Fruit fly (Drosophila melanogaster) whole organism, prepupa: Measurements from ENCODE around the gene CG6678.

Experiments
- CG10631 ChIP-seq: fragments of 200-800 bp; sonication (Bioruptor generic); optimal IDR thresholded peaks from 2 replicates; lab custom pipeline; 2016; ENCODE audit warnings: missing biosample characterization, missing genetic modification characterization
- CG10669 ChIP-seq: fragments of 200-800 bp; sonication (Bioruptor generic); optimal IDR thresholded peaks from 3 replicates; lab custom pipeline; 2018; ENCODE audit warnings: missing biosample characterization, mild to moderate bottlenecking, missing genetic modification characterization, moderate library complexity
- CG11762 ChIP-seq: fragments of 200-800 bp; sonication (Bioruptor generic); optimal IDR thresholded peaks from 3 replicates; lab custom pipeline; 2016; ENCODE audit warnings: missing biosample characterization, missing genetic modification characterization; ENCODE audit not compliant: insufficient read depth
- CG11902 ChIP-seq: fragments of 200-800 bp; sonication (Bioruptor generic); optimal IDR thresholded peaks from 3 replicates; lab custom pipeline; 2016; ENCODE audit warnings: missing biosample characterization, missing genetic modification characterization
- CG15336 ChIP-seq: fragments of 200-800 bp; sonication (Bioruptor generic); IDR thresholded peaks from 2 replicates; pipeline ENCODE4 v1.3.6; 2022; ENCODE audit warnings: missing biosample characterization, missing genetic modification characterization
- CG1621 ChIP-seq: fragments of 200-800 bp; sonication (Bioruptor generic); optimal IDR thresholded peaks from 3 replicates; lab custom pipeline; 2018; ENCODE audit warnings: missing biosample characterization, mild to moderate bottlenecking, missing genetic modification characterization
- CG16779 ChIP-seq: fragments of 200-800 bp; sonication (Bioruptor generic); optimal IDR thresholded peaks from 3 replicates; lab custom pipeline; 2017; ENCODE audit warnings: missing biosample characterization, mild to moderate bottlenecking, missing genetic modification characterization
- CG3032 ChIP-seq: fragments of 200-800 bp; optimal IDR thresholded peaks from 2 replicates; lab custom pipeline; 2019; ENCODE audit warnings: missing biosample characterization, mild to moderate bottlenecking, missing genetic modification characterization, moderate library complexity
- CG31627 ChIP-seq: fragments of 200-800 bp; sonication (Bioruptor generic); optimal IDR thresholded peaks from 3 replicates; lab custom pipeline; 2016; ENCODE audit warnings: missing biosample characterization, missing genetic modification characterization
- CG32006 ChIP-seq: fragments of 200-800 bp; sonication (Bioruptor generic); optimal IDR thresholded peaks from 3 replicates; lab custom pipeline; 2017; ENCODE audit warnings: missing biosample characterization, mild to moderate bottlenecking, missing genetic modification characterization
- CG34406 ChIP-seq: fragments of 200-800 bp; sonication (Bioruptor generic); optimal IDR thresholded peaks from 3 replicates; lab custom pipeline; 2016; ENCODE audit warnings: missing biosample characterization, missing genetic modification characterization
- CG3919 ChIP-seq: fragments of 200-800 bp; sonication (Bioruptor generic); optimal IDR thresholded peaks from 3 replicates; lab custom pipeline; 2016; ENCODE audit warnings: missing biosample characterization, missing genetic modification characterization
- CG4318 ChIP-seq: fragments of 200-800 bp; sonication (Bioruptor generic); optimal IDR thresholded peaks from 3 replicates; lab custom pipeline; 2017; ENCODE audit warnings: missing biosample characterization, mild to moderate bottlenecking, missing genetic modification characterization
- CG6163 ChIP-seq: fragments of 200-800 bp; sonication (Bioruptor generic); IDR thresholded peaks from 3 replicates; pipeline ENCODE4 v1.3.6; 2022; ENCODE audit warnings: missing biosample characterization, missing genetic modification characterization
- CG6792 ChIP-seq: fragments of 200-800 bp; sonication (Bioruptor generic); optimal IDR thresholded peaks from 3 replicates; lab custom pipeline; 2016; ENCODE audit warnings: missing biosample characterization, missing genetic modification characterization
- CG6808 ChIP-seq: fragments of 200-800 bp; sonication (Bioruptor generic); optimal IDR thresholded peaks from 3 replicates; lab custom pipeline; 2017; ENCODE audit warnings: missing biosample characterization, missing genetic modification characterization, mild to moderate bottlenecking, moderate library complexity, missing genetic modification reagents
- CG6854 ChIP-seq: fragments of 200-800 bp; sonication (Bioruptor generic); optimal IDR thresholded peaks from 2 replicates; lab custom pipeline; 2017; ENCODE audit warnings: missing biosample characterization, mild to moderate bottlenecking, missing genetic modification characterization
- CG7368 ChIP-seq: fragments of 200-800 bp; sonication (Bioruptor generic); optimal IDR thresholded peaks from 3 replicates; lab custom pipeline; 2016; ENCODE audit warnings: missing biosample characterization, missing genetic modification characterization
- CG8119 ChIP-seq: fragments of 200-800 bp; sonication (Bioruptor generic); IDR thresholded peaks from 3 replicates; pipeline ENCODE4 v1.3.6; 2022; ENCODE audit warnings: missing biosample characterization, missing genetic modification characterization
- CG8319 ChIP-seq: fragments of 200-800 bp; sonication (Bioruptor generic); optimal IDR thresholded peaks from 3 replicates; lab custom pipeline; 2016; ENCODE audit warnings: missing biosample characterization, missing genetic modification characterization
- CG8632 ChIP-seq: fragments of 200-800 bp; sonication (Bioruptor generic); optimal IDR thresholded peaks from 3 replicates; lab custom pipeline; 2016; ENCODE audit warnings: missing biosample characterization, missing genetic modification characterization
- CG9139 ChIP-seq: fragments of 200-800 bp; sonication (Bioruptor generic); optimal IDR thresholded peaks from 3 replicates; lab custom pipeline; 2017; ENCODE audit warnings: missing biosample characterization, mild to moderate bottlenecking, missing genetic modification characterization
- Eip75B ChIP-seq: fragments of 200-800 bp; sonication (Bioruptor generic); optimal IDR thresholded peaks from 3 replicates; lab custom pipeline; 2016; ENCODE audit warnings: missing biosample characterization, missing genetic modification characterization
- Eip78C ChIP-seq: fragments of 200-800 bp; sonication (Bioruptor generic); peaks from one replicate; lab custom pipeline; 2016; ENCODE audit warnings: missing biosample characterization, missing genetic modification characterization
- Ets21C ChIP-seq: fragments of 200-800 bp; sonication (Bioruptor generic); optimal IDR thresholded peaks from 3 replicates; lab custom pipeline; 2016; ENCODE audit warnings: missing biosample characterization, missing genetic modification characterization
- Hr38 ChIP-seq: sonication (Bioruptor generic); optimal IDR thresholded peaks from 2 replicates; lab custom pipeline; 2016; ENCODE audit warnings: missing biosample characterization, missing genetic modification characterization
- Hr4 ChIP-seq: fragments of 200-800 bp; sonication (Bioruptor generic); optimal IDR thresholded peaks from 3 replicates; lab custom pipeline; 2016; ENCODE audit warnings: missing biosample characterization, missing genetic modification characterization
- Lpt ChIP-seq: fragments of 200-800 bp; sonication (Bioruptor generic); optimal IDR thresholded peaks from 3 replicates; lab custom pipeline; 2016; ENCODE audit warnings: missing biosample characterization, missing genetic modification characterization
- Met ChIP-seq: fragments of 200-800 bp; sonication (Bioruptor generic); optimal IDR thresholded peaks from 3 replicates; lab custom pipeline; 2016; ENCODE audit warnings: missing biosample characterization, missing genetic modification characterization
- OdsH ChIP-seq: fragments of 200-800 bp; sonication (Bioruptor generic); optimal IDR thresholded peaks from 3 replicates; lab custom pipeline; 2016; ENCODE audit warnings: missing biosample characterization, missing genetic modification characterization
- Smox ChIP-seq: fragments of 200-800 bp; sonication (Bioruptor generic); optimal IDR thresholded peaks from 3 replicates; lab custom pipeline; 2016; ENCODE audit warnings: missing biosample characterization, missing genetic modification characterization
- Sox102F ChIP-seq: fragments of 200-800 bp; sonication (Bioruptor generic); optimal IDR thresholded peaks from 2 replicates; lab custom pipeline; 2016; ENCODE audit warnings: missing biosample characterization, mild to moderate bottlenecking, missing genetic modification characterization
- Sox14 ChIP-seq: fragments of 200-800 bp; sonication (Bioruptor generic); optimal IDR thresholded peaks from 3 replicates; lab custom pipeline; 2016; ENCODE audit warnings: missing biosample characterization, missing genetic modification characterization
- Sox15 ChIP-seq: fragments of 200-800 bp; sonication (Bioruptor generic); optimal IDR thresholded peaks from 3 replicates; lab custom pipeline; 2016; ENCODE audit warnings: missing biosample characterization, missing genetic modification characterization
- achi ChIP-seq: fragments of 200-800 bp; sonication (Bioruptor generic); optimal IDR thresholded peaks from 3 replicates; lab custom pipeline; 2016; ENCODE audit warnings: missing biosample characterization, missing genetic modification characterization
- acj6 ChIP-seq: fragments of 200-800 bp; sonication (Bioruptor generic); optimal IDR thresholded peaks from 3 replicates; lab custom pipeline; 2016; ENCODE audit warnings: missing biosample characterization, missing genetic modification characterization
- cyc ChIP-seq: fragments of 200-800 bp; sonication (Bioruptor generic); optimal IDR thresholded peaks from 3 replicates; lab custom pipeline; 2016; ENCODE audit warnings: missing biosample characterization, missing genetic modification characterization
- dac ChIP-seq: fragments of 200-800 bp; sonication (Bioruptor generic); optimal IDR thresholded peaks from 2 replicates; lab custom pipeline; 2017; ENCODE audit warnings: missing biosample characterization, mild to moderate bottlenecking, missing genetic modification characterization
- dsx ChIP-seq: fragments of 200-800 bp; optimal IDR thresholded peaks from 3 replicates; lab custom pipeline; 2019; ENCODE audit warnings: missing biosample characterization, mild to moderate bottlenecking, missing genetic modification characterization, moderate library complexity; ENCODE audit not compliant: poor library complexity, severe bottlenecking
- eg ChIP-seq: fragments of 200-800 bp; sonication (Bioruptor generic); IDR thresholded peaks from 3 replicates; pipeline ENCODE4 v1.3.6; 2022; ENCODE audit warnings: missing biosample characterization, missing genetic modification characterization
- esn ChIP-seq: fragments of 200-800 bp; sonication (Bioruptor generic); optimal IDR thresholded peaks from 2 replicates; lab custom pipeline; 2016; ENCODE audit warnings: missing biosample characterization, mild to moderate bottlenecking, missing genetic modification characterization, moderate library complexity
- fd59A ChIP-seq: fragments of 200-800 bp; sonication (Bioruptor generic); optimal IDR thresholded peaks from 2 replicates; lab custom pipeline; 2017; ENCODE audit warnings: missing biosample characterization, mild to moderate bottlenecking, missing genetic modification characterization, missing genetic modification reagents
- fd85E ChIP-seq: fragments of 200-800 bp; sonication (Bioruptor generic); optimal IDR thresholded peaks from 3 replicates; lab custom pipeline; 2016; ENCODE audit warnings: missing biosample characterization, missing genetic modification characterization
- fkh ChIP-seq: fragments of 200-800 bp; sonication (Bioruptor generic); optimal IDR thresholded peaks from 3 replicates; lab custom pipeline; 2017; ENCODE audit warnings: missing biosample characterization, mild to moderate bottlenecking, missing genetic modification characterization, moderate library complexity
- lz ChIP-seq: fragments of 200-800 bp; sonication (Bioruptor generic); optimal IDR thresholded peaks from 3 replicates; lab custom pipeline; 2016; ENCODE audit warnings: missing biosample characterization, missing genetic modification characterization
- pdm3 ChIP-seq: fragments of 200-800 bp; sonication (Bioruptor generic); optimal IDR thresholded peaks from 3 replicates; lab custom pipeline; 2016; ENCODE audit warnings: missing biosample characterization, missing genetic modification characterization
- salr ChIP-seq, 2 experiments: fragments of 200-800 bp; sonication (Bioruptor generic); optimal IDR thresholded peaks; 3 replicates each; lab custom pipeline; 2016 to 2018; ENCODE audit warnings: missing biosample characterization in 2 of 2, missing genetic modification characterization in 2 of 2, mild to moderate bottlenecking in 1 of 2
- spab ChIP-seq: fragments of 200-800 bp; sonication (Bioruptor generic); optimal IDR thresholded peaks from 2 replicates; lab custom pipeline; 2017; ENCODE audit warnings: missing biosample characterization, mild to moderate bottlenecking, missing genetic modification characterization, missing genetic modification reagents
- ss ChIP-seq, 2 experiments: fragments of 200-800 bp; sonication (Bioruptor generic); optimal IDR thresholded peaks; 2 replicates in 1 of 2; 3 replicates in 1 of 2; lab custom pipeline; 2017 to 2018; ENCODE audit warnings: mild to moderate bottlenecking in 2 of 2, missing biosample characterization in 2 of 2, missing genetic modification characterization in 2 of 2, moderate library complexity in 1 of 2
- svp ChIP-seq: fragments of 200-800 bp; sonication (Bioruptor generic); peaks from one replicate; lab custom pipeline; 2016; ENCODE audit warnings: missing biosample characterization, missing genetic modification characterization
- topi ChIP-seq: fragments of 200-800 bp; sonication (Bioruptor generic); optimal IDR thresholded peaks from 3 replicates; lab custom pipeline; 2016; ENCODE audit warnings: missing biosample characterization, missing genetic modification characterization
- vri ChIP-seq: fragments of 200-800 bp; sonication (Bioruptor generic); optimal IDR thresholded peaks from 3 replicates; lab custom pipeline; 2016; ENCODE audit warnings: missing biosample characterization, mild to moderate bottlenecking, missing genetic modification characterization

CG6678 gene

DNA sequence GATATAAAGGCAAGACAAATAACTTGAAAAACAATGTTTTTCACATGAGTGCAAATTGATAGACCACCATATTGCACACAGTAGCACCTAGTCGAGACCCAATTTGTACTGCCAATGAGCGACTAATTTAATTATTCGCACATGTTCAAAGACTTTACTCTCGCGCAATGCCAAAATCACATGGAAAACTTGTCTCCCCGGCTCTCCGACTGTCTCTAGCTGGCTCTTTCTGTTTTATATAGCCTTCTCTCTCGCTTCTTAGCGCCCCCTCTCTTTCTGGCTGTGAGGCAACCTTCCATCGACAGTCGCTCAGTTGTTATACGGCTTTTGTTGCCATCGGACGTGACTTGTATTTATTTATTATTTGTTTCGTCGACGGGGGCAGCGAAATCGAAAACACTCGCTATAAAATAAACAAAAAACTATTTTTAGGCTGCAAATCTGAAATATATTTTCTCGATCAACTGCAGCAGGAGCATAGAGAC is 11.8 kb upstream of the CG6678 start, which contains the start of gene CG6656:
Gene CG6656, plus strand, starts transcription at position 312 of the 485 bp plus-strand sequence.
- TF ChIP-seq ss (GFP tag; optimal IDR thresholded peaks at IDR 0.05; lab: Kevin White, UChicago) (peak; percentile 22 to 49), topi (no peak), fkh (peak; percentile 47), eg (no peak; the same call in 2 of the 3 replicates), CG15336 (peak; percentile 64), CG11902 (GFP tag; lab: Kevin White, UChicago) (no peak), Hr38 (GFP tag; lab: Kevin White, UChicago) (no peak), OdsH (GFP tag; lab: Kevin White, UChicago) (no peak), dsx (GFP tag; lab: Kevin White, UChicago) (peak; percentile 87), CG3032 (no peak), CG6854 (GFP tag; lab: Kevin White, UChicago) (peak; percentile 25), dac (GFP tag; lab: Kevin White, UChicago) (no peak), CG16779 (tag; lab: Kevin White, UChicago) (peak; percentile 5), CG4318 (no peak), acj6 (GFP tag; lab: Kevin White, UChicago) (no peak), CG3919 (GFP tag; lab: Kevin White, UChicago) (peak; percentile 37), Sox15 (no peak), Eip75B (no peak), fd85E (GFP tag; lab: Kevin White, UChicago) (peak; percentile 17), Lpt (GFP tag; lab: Kevin White, UChicago) (peak; percentile 76), CG8119 (peak; percentile 42; the same call in 2 of the 3 replicates), CG6808 (GFP tag; lab: Kevin White, UChicago) (no peak), pdm3 (GFP tag; lab: Kevin White, UChicago) (no peak), CG11762 (GFP tag; lab: Kevin White, UChicago) (no peak), svp (GFP tag; lab: Kevin White, UChicago) (peak; percentile 58), CG6163 (GFP tag; lab: Robert Waterston, UW) (peak; percentile 76; the same call in 2 of the 3 replicates), CG10631 (GFP tag; lab: Kevin White, UChicago) (no peak), Ets21C (GFP tag; lab: Kevin White, UChicago) (no peak), CG8319 (no peak), esn (peak; percentile 26), CG8632 (GFP tag; lab: Kevin White, UChicago) (no peak), CG1621 (tag; lab: Kevin White, UChicago) (peak; percentile 80), spab (GFP tag; lab: Kevin White, UChicago) (no peak), Sox14 (GFP tag; lab: Kevin White, UChicago) (peak; percentile 23), Sox102F (GFP tag; lab: Kevin White, UChicago) (no peak), Hr4 (GFP tag; lab: Kevin White, UChicago) (no peak), CG32006 (GFP tag; lab: Kevin White, UChicago) (no peak), CG9139 (GFP tag; lab: Kevin White, UChicago) (peak; percentile 24), Eip78C (GFP tag; lab: Kevin White, UChicago) (peak; percentile 80), salr (GFP tag; optimal IDR thresholded peaks at IDR 0.05; lab: Kevin White, UChicago) (no peak), Met (no peak), achi (GFP tag; lab: Kevin White, UChicago) (no peak), cyc (no peak), Smox (GFP tag; lab: Kevin White, UChicago) (no peak), fd59A (GFP tag; lab: Kevin White, UChicago) (no peak), CG6792 (GFP tag; lab: Kevin White, UChicago) (peak; percentile 17), vri (peak; percentile 83), CG31627 (GFP tag; lab: Kevin White, UChicago) (no peak), CG34406 (no peak), lz (GFP tag; lab: Kevin White, UChicago) (no peak), CG10669 (peak; percentile 22), CG7368 (GFP tag; lab: Kevin White, UChicago) (no peak)
